Worm (Caenorhabditis elegans) whole organism, L3 larva: ENCODE results near the gene lido-15.

ENCODE experiments used
- R02D3.7 ChIP-seq: fragments of 150-350 bp; optimal IDR thresholded peaks from 2 replicates; lab custom pipeline; 2014; ENCODE audit warnings: missing biosample characterization, missing genetic modification characterization
- ama-1 ChIP-seq: fragments of 150-350 bp; optimal IDR thresholded peaks from 2 replicates; lab custom pipeline; 2018
- ceh-82 ChIP-seq: fragments of 150-350 bp; optimal IDR thresholded peaks from 2 replicates; lab custom pipeline; 2014; ENCODE audit warnings: missing biosample characterization, missing genetic modification characterization
- elt-3 ChIP-seq, 3 experiments: fragments of 150-350 bp in 1 of 3; sonication (generic microtip) in 2 of 3; optimal IDR thresholded peaks; 2 replicates in 2 of 3; 4 replicates in 1 of 3; lab custom pipeline; 2014 to 2017; ENCODE audit warnings: missing biosample characterization in 3 of 3, missing genetic modification characterization in 3 of 3
- lin-39 ChIP-seq: fragments of 150-350 bp; optimal IDR thresholded peaks from 2 replicates; lab custom pipeline; 2018; ENCODE audit warnings: missing biosample characterization, missing genetic modification reagents, missing genetic modification characterization
- mdl-1 ChIP-seq: fragments of 150-350 bp; optimal IDR thresholded peaks from 2 replicates; lab custom pipeline; 2014; ENCODE audit warnings: missing biosample characterization, missing genetic modification characterization
- nhr-28 ChIP-seq: fragments of 150-350 bp; optimal IDR thresholded peaks from 2 replicates; lab custom pipeline; 2014; ENCODE audit warnings: missing biosample characterization, missing genetic modification characterization
- nhr-76 ChIP-seq: fragments of 150-350 bp; sonication (generic microtip); optimal IDR thresholded peaks from 5 replicates; lab custom pipeline; 2014; ENCODE audit warnings: missing biosample characterization, missing genetic modification characterization
- nhr-77 ChIP-seq: fragments of 150-350 bp; optimal IDR thresholded peaks from 2 replicates; lab custom pipeline; 2014; ENCODE audit warnings: missing biosample characterization, missing genetic modification characterization
- pha-4 ChIP-seq: fragments of 150-350 bp; optimal IDR thresholded peaks from 2 replicates; lab custom pipeline; 2014; ENCODE audit warnings: missing biosample characterization, missing genetic modification reagents, missing genetic modification characterization
- pqm-1 ChIP-seq: fragments of 150-350 bp; optimal IDR thresholded peaks from 2 replicates; lab custom pipeline; 2017; ENCODE audit warnings: missing biosample characterization, missing genetic modification characterization, inconsistent platforms
- skn-1 ChIP-seq: fragments of 150-350 bp; optimal IDR thresholded peaks from 2 replicates; lab custom pipeline; 2014; ENCODE audit warnings: missing biosample characterization, missing genetic modification characterization
- zag-1 ChIP-seq: fragments of 150-350 bp; optimal IDR thresholded peaks from 2 replicates; lab custom pipeline; 2014; ENCODE audit warnings: missing biosample characterization, missing genetic modification characterization

- TF ChIP-seq lin-39 (tag; lab: Kevin White, UChicago), result no peak
- TF ChIP-seq nhr-28 (tag; lab: Kevin White, UChicago), result no peak
- no peak for TF ChIP-seq nhr-77 (tag; lab: Kevin White, UChicago)
- TF ChIP-seq ceh-82 (tag; lab: Kevin White, UChicago), result no peak
- TF ChIP-seq ama-1 (lab: Kevin White, UChicago), result no peak
- TF ChIP-seq zag-1 (tag; lab: Kevin White, UChicago), result no peak
- no peak for TF ChIP-seq elt-3 (tag; optimal IDR thresholded peaks at IDR 0.05; lab: Kevin White, UChicago)
- no peak for TF ChIP-seq R02D3.7 (tag; lab: Kevin White, UChicago)
- TF ChIP-seq skn-1, result no peak
- no peak for TF ChIP-seq mdl-1
- TF ChIP-seq pha-4 (tag; lab: Kevin White, UChicago), result no peak
- no peak for TF ChIP-seq nhr-76
- TF ChIP-seq pqm-1 (tag; lab: Kevin White, UChicago), result no peak
Measured at ce11 chrII:3785756-3786155, 26.3 kb upstream of the lido-15 start.
